Fruit fly (Drosophila melanogaster) whole organism, adult: ENCODE results near the gene grn.

Experiments
- CG12768 ChIP-seq: fragments of 200-800 bp; sonication (Bioruptor generic); optimal IDR thresholded peaks from 2 replicates; lab custom pipeline; 2017; ENCODE audit warnings: missing biosample characterization, missing genetic modification characterization, mild to moderate bottlenecking, moderate library complexity, missing genetic modification reagents
- CG1620 ChIP-seq: fragments of 200-800 bp; sonication (Bioruptor generic); optimal IDR thresholded peaks from 2 replicates; lab custom pipeline; 2016; ENCODE audit warnings: missing biosample characterization, missing genetic modification characterization
- CG5204 ChIP-seq: fragments of 200-800 bp; sonication (Bioruptor generic); optimal IDR thresholded peaks from 2 replicates; lab custom pipeline; 2016; ENCODE audit warnings: missing biosample characterization, missing genetic modification characterization
- CG7101 ChIP-seq: fragments of 200-800 bp; sonication (Bioruptor generic); optimal IDR thresholded peaks from 2 replicates; lab custom pipeline; 2018; ENCODE audit warnings: missing biosample characterization, mild to moderate bottlenecking, missing genetic modification characterization, moderate library complexity
- Crg-1 ChIP-seq: fragments of 200-800 bp; sonication (Bioruptor generic); optimal IDR thresholded peaks from 2 replicates; lab custom pipeline; 2016; ENCODE audit warnings: missing biosample characterization, missing genetic modification characterization
- bab1 ChIP-seq: fragments of 200-800 bp; sonication (Bioruptor generic); optimal IDR thresholded peaks from 3 replicates; lab custom pipeline; 2019; ENCODE audit warnings: missing biosample characterization, mild to moderate bottlenecking, missing genetic modification characterization, moderate library complexity
- kay ChIP-seq: fragments of 200-800 bp; sonication (Bioruptor generic); peaks from one replicate; lab custom pipeline; 2016; ENCODE audit warnings: missing biosample characterization, missing genetic modification characterization, borderline replicate concordance
- ovo ChIP-seq: fragments of 200-800 bp; sonication (Bioruptor generic); optimal IDR thresholded peaks from 2 replicates; lab custom pipeline; 2016; ENCODE audit warnings: missing biosample characterization, missing genetic modification characterization
- tj ChIP-seq: fragments of 200-800 bp; sonication (Bioruptor generic); optimal IDR thresholded peaks from 3 replicates; lab custom pipeline; 2017; ENCODE audit warnings: missing biosample characterization, mild to moderate bottlenecking, missing genetic modification characterization, moderate library complexity
- toe ChIP-seq: fragments of 200-800 bp; sonication (Bioruptor generic); optimal IDR thresholded peaks from 2 replicates; lab custom pipeline; 2016; ENCODE audit warnings: missing biosample characterization, missing genetic modification characterization

DNA sequence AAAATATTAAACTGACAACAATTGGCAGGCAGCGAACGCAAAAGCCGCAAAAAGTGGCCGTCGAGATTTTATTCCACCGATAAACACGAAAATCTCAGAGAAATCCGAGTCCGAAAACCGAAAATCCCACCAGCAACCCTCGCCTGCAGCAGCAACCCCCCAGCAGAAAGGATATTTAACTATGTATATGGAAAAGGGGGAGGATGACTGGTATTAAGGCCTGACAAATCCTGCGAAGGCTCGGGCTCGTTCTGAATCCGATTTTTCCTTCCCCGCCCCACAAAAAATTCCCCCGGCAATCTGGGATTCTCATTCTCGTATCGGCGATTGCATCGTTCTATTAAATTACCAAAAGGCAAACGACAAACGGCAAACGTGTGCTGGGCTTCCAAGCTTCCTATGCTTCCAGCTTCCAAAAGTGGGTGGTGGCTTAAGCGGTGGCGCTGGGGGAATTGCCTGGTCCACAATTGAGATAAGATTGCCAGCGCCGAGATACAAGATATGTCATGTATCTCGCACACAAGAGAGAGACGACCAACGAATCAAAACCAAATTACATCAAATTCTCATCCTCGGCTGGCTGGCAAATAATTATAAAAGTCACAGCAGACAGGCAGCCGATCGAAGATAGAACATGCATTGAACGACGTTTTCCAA is 11.1 kb upstream of the grn start:
- no peak for TF ChIP-seq bab1
- no peak for TF ChIP-seq Crg-1 (GFP tag; lab: Kevin White, UChicago)
- TF ChIP-seq kay (GFP tag; lab: Kevin White, UChicago): no peak
- no peak for TF ChIP-seq CG1620
- TF ChIP-seq CG7101 (tag; lab: Kevin White, UChicago): no peak
- TF ChIP-seq tj: no peak
- no peak for TF ChIP-seq ovo (GFP tag; lab: Kevin White, UChicago)
- TF ChIP-seq toe (GFP tag; lab: Kevin White, UChicago): no peak
- TF ChIP-seq CG12768 (GFP tag; lab: Kevin White, UChicago): no peak
- no peak for TF ChIP-seq CG5204 (GFP tag; lab: Kevin White, UChicago)
